Worm (Caenorhabditis elegans): Measurements from ENCODE around the gene C07H4.1.
A peak's percentile ranks its signal among the peaks of the same experiment; 100 is the strongest.

Gene C07H4.1

DNA sequence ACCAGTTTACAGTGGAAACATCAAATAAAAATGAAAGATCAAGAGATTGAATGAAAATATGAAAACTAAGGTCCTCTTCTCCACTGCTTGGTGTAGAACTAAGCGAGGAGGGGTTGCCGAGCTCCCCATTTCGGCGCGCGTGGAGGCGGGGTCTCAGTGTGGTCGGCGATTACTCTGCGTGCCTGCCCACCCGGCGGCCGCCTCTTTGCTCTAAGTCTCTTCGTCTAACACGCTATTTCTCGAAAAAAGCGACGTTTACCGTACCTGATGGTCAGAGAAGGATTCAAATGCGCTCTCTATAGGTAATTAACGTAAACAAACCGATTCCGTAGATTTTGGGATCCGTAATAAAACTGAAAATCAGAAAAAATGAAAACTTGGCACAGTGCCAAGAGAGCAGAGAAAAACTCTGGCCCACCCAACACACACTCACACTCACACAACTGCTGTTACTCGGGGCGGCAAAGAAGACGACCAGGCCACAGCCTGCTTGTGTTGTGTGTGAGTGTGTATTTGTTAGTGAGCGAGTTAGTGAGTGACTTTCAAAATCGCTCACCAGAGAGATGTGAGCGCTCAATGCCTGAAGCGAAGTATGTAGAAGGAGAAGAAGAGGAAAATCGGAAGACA is 31.8 kb downstream of the C07H4.1 start (continued):
- no peak for TF ChIP-seq Y116A8C.19 (tag; optimal IDR thresholded peaks at IDR 0.05; ENCODE audit: borderline replicate concordance)
- no peak for TF ChIP-seq elt-2 (tag; optimal IDR thresholded peaks at IDR 0.05)
- TF ChIP-seq efl-1 (optimal IDR thresholded peaks at IDR 0.05), result peak; percentile 54 to 66
- TF ChIP-seq efl-1 (GFP tag; optimal IDR thresholded peaks at IDR 0.05 in 1 of 2), result peak; percentile 26 to 93
- TF ChIP-seq ztf-4 (tag; optimal IDR thresholded peaks at IDR 0.05), result peak; percentile 18
- no peak for TF ChIP-seq vab-15 (tag; optimal IDR thresholded peaks at IDR 0.05)
- TF ChIP-seq C04F5.9 (tag; optimal IDR thresholded peaks at IDR 0.05), result no peak
- no peak for TF ChIP-seq unc-62 (GFP tag; optimal IDR thresholded peaks at IDR 0.05)
- TF ChIP-seq jun-1 (tag; optimal IDR thresholded peaks at IDR 0.05), result peak; percentile 47
- no peak for TF ChIP-seq C34B4.2 (tag; optimal IDR thresholded peaks at IDR 0.05)
- TF ChIP-seq ceh-82 (tag; optimal IDR thresholded peaks at IDR 0.05), result peak; percentile 15 to 73 (median 62)
- TF ChIP-seq irx-1 (tag; optimal IDR thresholded peaks at IDR 0.05), result peak; percentile 31
- no peak for TF ChIP-seq lin-39 (tag; optimal IDR thresholded peaks at IDR 0.05)
- peak; percentile 63 for TF ChIP-seq nhr-237 (tag; optimal IDR thresholded peaks at IDR 0.05)
- no peak for TF ChIP-seq hpl-2 (GFP tag; optimal IDR thresholded peaks at IDR 0.05)
- TF ChIP-seq nhr-28 (tag; optimal IDR thresholded peaks at IDR 0.05), result no peak
- no peak for TF ChIP-seq unc-98 (GFP tag; IDR thresholded peaks at IDR 0.05)
- peak; percentile 37 for TF ChIP-seq F16B12.6 (tag; optimal IDR thresholded peaks at IDR 0.05)
- TF ChIP-seq hlh-17 (GFP tag; optimal IDR thresholded peaks at IDR 0.05; ENCODE audit: borderline replicate concordance), result no peak
- peak; percentile 14 for TF ChIP-seq aly-2 (tag; optimal IDR thresholded peaks at IDR 0.05)
- TF ChIP-seq mef-2 (tag; optimal IDR thresholded peaks at IDR 0.05), result no peak
- TF ChIP-seq swsn-7 (tag; optimal IDR thresholded peaks at IDR 0.05), result peak; percentile 75
- peak; percentile 66 for TF ChIP-seq lin-13 (GFP tag; optimal IDR thresholded peaks at IDR 0.05)
- TF ChIP-seq sup-37 (GFP tag; optimal IDR thresholded peaks at IDR 0.05), result peak; percentile 45
- peak; percentile 45 for TF ChIP-seq nhr-85 (tag)
- peak in 1 of 2 experiments; percentile 29 for TF ChIP-seq mdl-1 (tag; optimal IDR thresholded peaks at IDR 0.05)
- peak; percentile 28 for TF ChIP-seq egl-13 (tag; optimal IDR thresholded peaks at IDR 0.05)
- TF ChIP-seq ceh-8 (GFP tag; optimal IDR thresholded peaks at IDR 0.05), result peak; percentile 19
- no peak for TF ChIP-seq nhr-12 (tag; optimal IDR thresholded peaks at IDR 0.05)
- no peak for TF ChIP-seq zip-4 (GFP tag; optimal IDR thresholded peaks at IDR 0.05)
- TF ChIP-seq nhr-71 (tag; optimal IDR thresholded peaks at IDR 0.05), result peak; percentile 89
- no peak for TF ChIP-seq unc-30 (tag; optimal IDR thresholded peaks at IDR 0.05)
- peak; percentile 24 to 52 (median 32) for TF ChIP-seq dpl-1 (GFP tag; optimal IDR thresholded peaks at IDR 0.05)
- TF ChIP-seq ets-5 (GFP tag; IDR thresholded peaks at IDR 0.05), result no peak
- TF ChIP-seq elt-3 (tag; optimal IDR thresholded peaks at IDR 0.05), result no peak
- TF ChIP-seq rnt-1 (tag; optimal IDR thresholded peaks at IDR 0.05), result peak; percentile 77
- TF ChIP-seq zag-1 (tag; optimal IDR thresholded peaks at IDR 0.05), result no peak
- peak; percentile 66 to 67 for TF ChIP-seq lin-35 (GFP tag; optimal IDR thresholded peaks at IDR 0.05)
- no peak for TF ChIP-seq efl-3 (GFP tag; optimal IDR thresholded peaks at IDR 0.05)
- peak; percentile 75 for TF ChIP-seq nhr-77 (tag; optimal IDR thresholded peaks at IDR 0.05)

DNA sequence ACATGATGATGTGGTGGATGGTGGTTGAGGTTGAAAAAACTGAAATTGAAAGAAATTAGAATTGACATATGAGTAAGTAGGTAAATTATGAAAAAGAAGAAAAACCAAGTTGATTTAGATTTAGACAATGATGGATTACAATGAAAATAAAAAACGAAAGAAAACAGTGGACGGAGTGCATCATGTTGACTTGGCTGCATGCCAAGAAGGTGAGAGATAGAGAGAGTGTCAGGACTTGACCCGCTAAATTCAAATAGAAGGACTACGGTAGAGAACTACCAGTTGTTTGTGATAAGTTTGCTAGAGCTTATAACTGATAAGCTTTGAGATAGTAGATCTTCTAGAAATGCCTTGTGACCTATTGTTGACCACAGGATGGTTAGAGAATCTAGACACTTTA is 32.4 kb downstream of the C07H4.1 start, which contains the start of gene T24B8.3:
TSS of gene T24B8.3 (minus strand) at position 39 of the 400 bp plus-strand sequence.
- TF ChIP-seq dsc-1 (tag; optimal IDR thresholded peaks at IDR 0.05) (no peak), C34B4.2 (tag; optimal IDR thresholded peaks at IDR 0.05) (no peak), nhr-19 (GFP tag; conservative IDR thresholded peaks at IDR 0.05) (peak; percentile 43; the same call in 1 of the 2 replicates), nhr-28 (tag; optimal IDR thresholded peaks at IDR 0.05) (no peak), zip-4 (GFP tag; optimal IDR thresholded peaks at IDR 0.05) (no peak), efl-3 (GFP tag; optimal IDR thresholded peaks at IDR 0.05) (no peak), skn-1 (tag; optimal IDR thresholded peaks at IDR 0.05) (no peak), aha-1 (tag; optimal IDR thresholded peaks at IDR 0.05) (no peak), mdl-1 (tag; optimal IDR thresholded peaks at IDR 0.05) (no peak), lin-15B (tag; optimal IDR thresholded peaks at IDR 0.05) (no peak), nhr-76 (tag; optimal IDR thresholded peaks at IDR 0.05) (no peak), blmp-1 (tag; optimal IDR thresholded peaks at IDR 0.05) (peak; percentile 49), pqm-1 (tag; optimal IDR thresholded peaks at IDR 0.05) (no peak), snpc-4 (tag; optimal IDR thresholded peaks at IDR 0.05) (no peak), lir-3 (tag; optimal IDR thresholded peaks at IDR 0.05; ENCODE audit: poor library complexity) (peak; percentile 10), pax-3 (tag; optimal IDR thresholded peaks at IDR 0.05) (no peak), ztf-4 (tag; optimal IDR thresholded peaks at IDR 0.05) (no peak), alr-1 (tag; optimal IDR thresholded peaks at IDR 0.05; ENCODE audit: borderline replicate concordance) (no peak), Y116A8C.19 (tag; optimal IDR thresholded peaks at IDR 0.05; ENCODE audit: borderline replicate concordance) (no peak), F16B12.6 (tag; optimal IDR thresholded peaks at IDR 0.05) (no peak), nhr-237 (tag; optimal IDR thresholded peaks at IDR 0.05) (no peak)
